Worm (Caenorhabditis elegans) whole organism, early embryonic: ENCODE measurements around the gene gly-12.

ENCODE experiments used
- aly-1 ChIP-seq: sonication (generic microtip); optimal IDR thresholded peaks from 2 replicates; lab custom pipeline; 2016; ENCODE audit warnings: missing genetic modification characterization, missing compliant biosample characterization
- ama-1 ChIP-seq: fragments of 150-350 bp; optimal IDR thresholded peaks from 2 replicates; lab custom pipeline; 2014
- ceh-13 ChIP-seq: fragments of 200-800 bp; sonication (Bioruptor generic); optimal IDR thresholded peaks from 2 replicates; lab custom pipeline; 2018; ENCODE audit warnings: mild to moderate bottlenecking, missing genetic modification characterization, missing compliant biosample characterization
- ceh-36 ChIP-seq: sonication (generic microtip); optimal IDR thresholded peaks from 2 replicates; lab custom pipeline; 2016; ENCODE audit warnings: missing genetic modification characterization, inconsistent platforms, missing compliant biosample characterization
- flt-1 ChIP-seq: fragments of 200-800 bp; sonication (Bioruptor generic); IDR thresholded peaks from 2 replicates; pipeline ENCODE4 v1.3.6; 2022; ENCODE audit warnings: missing genetic modification characterization, missing compliant biosample characterization
- hmbx-1 ChIP-seq: sonication (generic microtip); optimal IDR thresholded peaks from 2 replicates; lab custom pipeline; 2016; ENCODE audit warnings: mild to moderate bottlenecking, missing genetic modification characterization, missing compliant biosample characterization
- hmg-4 ChIP-seq: fragments of 200-800 bp; sonication (Bioruptor generic); optimal IDR thresholded peaks from 2 replicates; lab custom pipeline; 2018; ENCODE audit warnings: mild to moderate bottlenecking, missing genetic modification characterization, missing compliant biosample characterization
- hnd-1 ChIP-seq: sonication (generic microtip); optimal IDR thresholded peaks from 2 replicates; lab custom pipeline; 2016; ENCODE audit warnings: missing genetic modification characterization, missing compliant biosample characterization
- scrt-1 ChIP-seq: fragments of 200-800 bp; sonication (Bioruptor generic); IDR thresholded peaks from 2 replicates; pipeline ENCODE4 v1.3.6; 2022; ENCODE audit warnings: missing genetic modification characterization, missing compliant biosample characterization
- sea-1 ChIP-seq: fragments of 200-800 bp; sonication (Bioruptor generic); conservative IDR thresholded peaks from 2 replicates; pipeline ENCODE4 v1.3.6; 2022; ENCODE audit warnings: missing genetic modification characterization, missing compliant biosample characterization
- tbx-37 ChIP-seq: fragments of 200-800 bp; sonication (Bioruptor generic); conservative IDR thresholded peaks from 2 replicates; pipeline ENCODE4 v1.3.6; 2022; ENCODE audit warnings: missing genetic modification reagents, missing genetic modification characterization, missing compliant biosample characterization

DNA sequence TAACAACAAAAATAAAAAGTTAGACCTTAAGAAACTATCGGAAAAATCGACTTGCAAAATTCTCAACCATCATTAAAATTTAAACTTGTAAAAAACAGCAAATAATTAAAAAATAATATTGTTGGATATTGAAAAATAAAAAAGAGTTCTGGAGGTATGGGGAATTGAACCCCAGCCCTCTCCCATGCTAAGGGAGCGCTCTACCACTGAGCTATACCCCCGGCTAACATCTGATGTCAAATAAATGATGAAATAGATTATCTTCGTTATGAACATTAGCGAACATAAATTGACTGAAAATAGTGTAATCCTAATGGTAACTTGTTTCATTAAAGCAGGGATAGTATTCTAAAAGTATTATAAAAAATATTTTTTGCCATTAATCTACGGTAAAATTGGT, 21.5 kb downstream of the gly-12 start:
- TF ChIP-seq hmbx-1 (tag; lab: Kevin White, UChicago) (no peak), ama-1 (lab: Kevin White, UChicago) (no peak), ceh-13 (no peak), hmg-4 (no peak), scrt-1 (no peak), flt-1 (GFP tag; lab: Robert Waterston, UW) (0 out of 2 replicates have a peak, but pooled peaks have one; percentile 39), ceh-36 (tag; lab: Kevin White, UChicago) (no peak), aly-1 (tag; lab: Kevin White, UChicago) (no peak), tbx-37 (no peak), sea-1 (GFP tag; lab: Robert Waterston, UW) (no peak), hnd-1 (tag; lab: Kevin White, UChicago) (no peak)
